Fruit fly (Drosophila melanogaster) whole organism, adult: ENCODE measurements around the gene Tis11.
A peak's percentile ranks its signal among the peaks of the same experiment; 100 is the strongest.

ENCODE experiments used
- CG11617 ChIP-seq: fragments of 200-800 bp; sonication (Bioruptor generic); optimal IDR thresholded peaks from 2 replicates; lab custom pipeline; 2017; ENCODE audit warnings: mild to moderate bottlenecking, missing biosample characterization, missing genetic modification reagents, missing genetic modification characterization
- CG12768 ChIP-seq: fragments of 200-800 bp; sonication (Bioruptor generic); optimal IDR thresholded peaks from 2 replicates; lab custom pipeline; 2017; ENCODE audit warnings: missing biosample characterization, missing genetic modification characterization, mild to moderate bottlenecking, moderate library complexity, missing genetic modification reagents
- CG14711 ChIP-seq: fragments of 200-800 bp; sonication (Bioruptor generic); optimal IDR thresholded peaks from 2 replicates; lab custom pipeline; 2018; ENCODE audit warnings: missing biosample characterization, mild to moderate bottlenecking, missing genetic modification characterization, moderate library complexity
- CG1620 ChIP-seq: fragments of 200-800 bp; sonication (Bioruptor generic); optimal IDR thresholded peaks from 2 replicates; lab custom pipeline; 2016; ENCODE audit warnings: missing biosample characterization, missing genetic modification characterization
- CG33017 ChIP-seq: fragments of 200-800 bp; sonication (Bioruptor generic); optimal IDR thresholded peaks from 2 replicates; lab custom pipeline; 2018; ENCODE audit warnings: missing biosample characterization, mild to moderate bottlenecking, missing genetic modification characterization, moderate library complexity
- CG5204 ChIP-seq: fragments of 200-800 bp; sonication (Bioruptor generic); optimal IDR thresholded peaks from 2 replicates; lab custom pipeline; 2016; ENCODE audit warnings: missing biosample characterization, missing genetic modification characterization
- CG7045 ChIP-seq: fragments of 200-800 bp; sonication (Bioruptor generic); optimal IDR thresholded peaks from 2 replicates; lab custom pipeline; 2017; ENCODE audit warnings: missing biosample characterization, mild to moderate bottlenecking, missing genetic modification characterization
- CG7101 ChIP-seq: fragments of 200-800 bp; sonication (Bioruptor generic); optimal IDR thresholded peaks from 2 replicates; lab custom pipeline; 2018; ENCODE audit warnings: missing biosample characterization, mild to moderate bottlenecking, missing genetic modification characterization, moderate library complexity
- Clk ChIP-seq: fragments of 200-800 bp; sonication (Bioruptor generic); optimal IDR thresholded peaks from 2 replicates; lab custom pipeline; 2017; ENCODE audit warnings: missing biosample characterization, missing genetic modification characterization
- Crg-1 ChIP-seq: fragments of 200-800 bp; sonication (Bioruptor generic); optimal IDR thresholded peaks from 2 replicates; lab custom pipeline; 2016; ENCODE audit warnings: missing biosample characterization, missing genetic modification characterization
- Hr96 ChIP-seq: fragments of 200-800 bp; sonication (Bioruptor generic); optimal IDR thresholded peaks from 2 replicates; lab custom pipeline; 2016; ENCODE audit warnings: missing biosample characterization, missing genetic modification characterization
- Mnt ChIP-seq: fragments of 200-800 bp; sonication (Bioruptor generic); optimal IDR thresholded peaks from 2 replicates; lab custom pipeline; 2016; ENCODE audit warnings: missing biosample characterization, mild to moderate bottlenecking, missing genetic modification characterization
- bab1 ChIP-seq: fragments of 200-800 bp; sonication (Bioruptor generic); optimal IDR thresholded peaks from 3 replicates; lab custom pipeline; 2019; ENCODE audit warnings: missing biosample characterization, mild to moderate bottlenecking, missing genetic modification characterization, moderate library complexity
- cic ChIP-seq: fragments of 200-800 bp; sonication (Bioruptor generic); optimal IDR thresholded peaks from 2 replicates; lab custom pipeline; 2017; ENCODE audit warnings: missing biosample characterization, mild to moderate bottlenecking, missing genetic modification characterization, moderate library complexity
- cnc ChIP-seq, 2 experiments: fragments of >200 bp; optimal IDR thresholded peaks; 2 replicates each; lab custom pipeline; 2017
- kay ChIP-seq: fragments of 200-800 bp; sonication (Bioruptor generic); peaks from one replicate; lab custom pipeline; 2016; ENCODE audit warnings: missing biosample characterization, missing genetic modification characterization, borderline replicate concordance
- ovo ChIP-seq: fragments of 200-800 bp; sonication (Bioruptor generic); optimal IDR thresholded peaks from 2 replicates; lab custom pipeline; 2016; ENCODE audit warnings: missing biosample characterization, missing genetic modification characterization
- pad ChIP-seq: fragments of 200-800 bp; sonication (Bioruptor generic); optimal IDR thresholded peaks from 3 replicates; lab custom pipeline; 2017; ENCODE audit warnings: missing biosample characterization, missing genetic modification characterization, mild to moderate bottlenecking, moderate library complexity, missing genetic modification reagents
- tj ChIP-seq: fragments of 200-800 bp; sonication (Bioruptor generic); optimal IDR thresholded peaks from 3 replicates; lab custom pipeline; 2017; ENCODE audit warnings: missing biosample characterization, mild to moderate bottlenecking, missing genetic modification characterization, moderate library complexity
- toe ChIP-seq: fragments of 200-800 bp; sonication (Bioruptor generic); optimal IDR thresholded peaks from 2 replicates; lab custom pipeline; 2016; ENCODE audit warnings: missing biosample characterization, missing genetic modification characterization

The Tis11 gene

DNA sequence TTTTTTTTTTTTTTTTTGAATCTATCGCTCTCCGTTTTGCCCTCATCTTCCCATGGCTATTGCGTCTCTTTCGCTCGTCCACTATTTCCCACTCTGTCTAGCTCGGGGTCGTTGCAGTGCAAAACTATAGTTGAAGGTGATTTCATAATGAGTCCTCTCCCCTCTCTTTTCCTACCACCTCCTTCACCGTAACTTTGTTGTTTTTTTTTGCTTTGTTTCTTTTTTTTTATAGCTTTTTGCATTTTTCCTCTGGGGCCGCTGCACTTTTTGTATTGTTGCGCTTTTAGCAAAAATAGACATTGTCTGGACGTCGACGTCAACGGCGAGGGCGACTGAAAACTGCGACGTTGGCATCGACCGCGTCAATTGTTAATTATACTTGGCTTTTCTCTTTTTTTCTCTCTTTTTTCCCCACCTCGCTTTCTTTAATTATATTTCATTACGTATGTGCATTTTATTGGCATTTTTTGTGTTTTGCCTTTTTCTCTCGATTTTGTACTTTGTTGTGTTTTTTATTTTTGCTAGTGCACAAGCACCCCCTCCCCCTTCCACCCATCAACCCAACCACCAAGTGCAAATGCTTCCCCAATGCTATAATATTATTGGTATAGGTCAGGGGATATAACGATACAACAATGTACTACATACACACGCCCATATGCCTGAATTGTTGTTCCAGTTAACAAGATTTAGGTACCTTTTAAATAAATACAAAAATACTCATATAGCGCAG lies 66.1 kb downstream of the Tis11 start:
- TF ChIP-seq Mnt (GFP tag; lab: Kevin White, UChicago): peak; percentile 45
- peak; percentile 1 for TF ChIP-seq CG1620 (GFP tag; lab: Kevin White, UChicago)
- peak; percentile 97 for TF ChIP-seq kay (GFP tag; lab: Kevin White, UChicago)
- no peak for TF ChIP-seq bab1 (GFP tag; lab: Kevin White, UChicago)
- TF ChIP-seq Hr96 (GFP tag; lab: Kevin White, UChicago): no peak
- TF ChIP-seq cnc (optimal IDR thresholded peaks at IDR 0.05; lab: Kevin White, UChicago): no peak
- peak; percentile 48 for TF ChIP-seq toe (GFP tag; lab: Kevin White, UChicago)
- TF ChIP-seq CG14711 (tag; lab: Kevin White, UChicago): no peak
- TF ChIP-seq ovo: peak; percentile 67
- TF ChIP-seq CG11617 (GFP tag; lab: Kevin White, UChicago): peak; percentile 65
- TF ChIP-seq pad (GFP tag; lab: Kevin White, UChicago): peak; percentile 41
- TF ChIP-seq Crg-1 (GFP tag; lab: Kevin White, UChicago): peak; percentile 48
- TF ChIP-seq CG7101 (tag; lab: Kevin White, UChicago): peak; percentile 22
- TF ChIP-seq cic (GFP tag; lab: Kevin White, UChicago): peak; percentile 88
- TF ChIP-seq CG5204 (GFP tag; lab: Kevin White, UChicago): no peak
- TF ChIP-seq CG12768: peak; percentile 75
- peak; percentile 52 for TF ChIP-seq CG33017 (tag; lab: Kevin White, UChicago)
- peak; percentile 97 for TF ChIP-seq tj (GFP tag; lab: Kevin White, UChicago)
- peak; percentile 65 for TF ChIP-seq CG7045 (GFP tag; lab: Kevin White, UChicago)
- TF ChIP-seq Clk (GFP tag; lab: Kevin White, UChicago): no peak

DNA sequence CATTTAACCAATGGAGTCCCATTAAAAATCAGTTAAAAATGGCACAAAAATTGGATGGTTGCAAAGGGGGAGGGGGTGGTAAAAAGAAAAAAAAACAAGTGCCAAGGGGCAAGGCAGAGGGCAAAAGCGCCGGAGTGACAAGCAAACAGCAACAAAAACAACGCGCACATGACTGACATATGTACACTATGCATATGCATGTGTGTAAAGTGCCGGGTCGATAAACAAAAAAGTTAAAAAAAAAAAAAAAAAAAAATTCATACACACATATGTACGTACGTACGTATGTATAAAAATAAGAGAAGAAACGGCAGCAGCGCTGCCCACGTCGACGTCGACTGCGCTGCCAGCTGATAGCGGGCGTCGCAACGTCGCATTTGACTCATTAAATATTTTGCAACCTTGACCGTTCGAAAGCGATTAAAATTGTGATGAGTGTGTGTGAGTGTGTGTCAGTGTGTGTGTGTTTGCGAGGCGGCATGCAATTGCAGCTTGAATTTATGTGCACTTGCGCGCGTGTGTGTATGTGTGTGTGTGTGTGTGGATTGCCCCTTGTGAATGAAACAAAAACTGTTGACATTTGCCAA lies 68.5 kb downstream of the Tis11 start:
- no peak for TF ChIP-seq CG11617 (GFP tag; lab: Kevin White, UChicago)
- no peak for TF ChIP-seq cnc (optimal IDR thresholded peaks at IDR 0.05; lab: Kevin White, UChicago)
- no peak for TF ChIP-seq ovo
- no peak for TF ChIP-seq CG7101 (tag; lab: Kevin White, UChicago)
- TF ChIP-seq CG33017 (tag; lab: Kevin White, UChicago): no peak
- TF ChIP-seq Mnt (GFP tag; lab: Kevin White, UChicago): no peak
- TF ChIP-seq kay (GFP tag; lab: Kevin White, UChicago): peak; percentile 65
- peak; percentile 4 for TF ChIP-seq pad (GFP tag; lab: Kevin White, UChicago)
- no peak for TF ChIP-seq Crg-1 (GFP tag; lab: Kevin White, UChicago)
- TF ChIP-seq cic (GFP tag; lab: Kevin White, UChicago): peak; percentile 60
- TF ChIP-seq Clk (GFP tag; lab: Kevin White, UChicago): no peak
- no peak for TF ChIP-seq toe (GFP tag; lab: Kevin White, UChicago)
- peak; percentile 57 for TF ChIP-seq tj (GFP tag; lab: Kevin White, UChicago)
- TF ChIP-seq Hr96 (GFP tag; lab: Kevin White, UChicago): no peak
- TF ChIP-seq CG12768: no peak

- TF ChIP-seq Clk (GFP tag; lab: Kevin White, UChicago) (no peak), Crg-1 (GFP tag; lab: Kevin White, UChicago) (no peak), CG7101 (tag; lab: Kevin White, UChicago) (no peak), pad (GFP tag; lab: Kevin White, UChicago) (no peak), CG33017 (tag; lab: Kevin White, UChicago) (no peak), CG7045 (GFP tag; lab: Kevin White, UChicago) (no peak), kay (GFP tag; lab: Kevin White, UChicago) (no peak), CG5204 (GFP tag; lab: Kevin White, UChicago) (no peak), CG1620 (GFP tag; lab: Kevin White, UChicago) (no peak), Mnt (GFP tag; lab: Kevin White, UChicago) (no peak), toe (GFP tag; lab: Kevin White, UChicago) (no peak), cnc (optimal IDR thresholded peaks at IDR 0.05; lab: Kevin White, UChicago) (no peak), Hr96 (GFP tag; lab: Kevin White, UChicago) (no peak), ovo (no peak), CG14711 (tag; lab: Kevin White, UChicago) (no peak), CG11617 (GFP tag; lab: Kevin White, UChicago) (no peak), CG12768 (no peak), cic (GFP tag; lab: Kevin White, UChicago) (no peak)
Measured at dm6 chrX:12731077-12731476, 71.9 kb downstream of the Tis11 start.
